Worm (Caenorhabditis elegans): ENCODE results near the gene thn-4.

DNA sequence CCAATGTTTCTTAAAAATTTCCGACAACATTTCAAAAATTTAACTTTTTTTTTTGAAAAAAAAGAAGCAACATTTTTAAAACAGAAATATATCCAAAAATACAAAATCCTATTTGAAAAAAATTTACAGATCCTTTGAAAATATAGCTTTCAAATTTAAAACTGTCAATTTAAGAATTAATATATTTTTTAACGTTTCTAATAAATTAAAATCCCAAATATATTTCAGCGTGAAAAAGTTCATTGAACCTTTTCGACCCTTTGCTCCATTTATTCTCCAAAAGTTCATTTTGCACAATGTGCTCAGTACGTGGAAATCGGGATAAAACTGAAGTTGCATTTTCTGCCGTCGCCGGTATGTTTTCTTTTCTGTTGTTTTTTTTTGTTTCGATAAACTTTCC, 38.4 kb downstream of the thn-4 start, which contains the start of gene phy-3:
- TF ChIP-seq flt-1 (GFP tag; IDR thresholded peaks at IDR 0.05) (no peak), ref-1 (GFP tag; conservative IDR thresholded peaks at IDR 0.05) (no peak)

All from whole organism, midembryonic.